Worm (Caenorhabditis elegans): ENCODE results near the gene C08B11.9.

ce11 chrII:8039416-8039815, 1.4 kb upstream of the C08B11.9 start, which contains the start of the genes ubh-4 and algn-6:
- TF ChIP-seq unc-62 (GFP tag; optimal IDR thresholded peaks at IDR 0.05) (no peak), R02D3.7 (tag; optimal IDR thresholded peaks at IDR 0.05) (no peak), ama-1 (optimal IDR thresholded peaks at IDR 0.05) (no peak), egl-27 (tag; optimal IDR thresholded peaks at IDR 0.05) (no peak), sea-2 (GFP tag; optimal IDR thresholded peaks at IDR 0.05) (no peak)
